Fruit fly (Drosophila melanogaster): Measurements from ENCODE around the gene spel1.

- TF ChIP-seq CG11762 (GFP tag; optimal IDR thresholded peaks at IDR 0.05; ENCODE audit: insufficient read depth) (no peak), OdsH (GFP tag; optimal IDR thresholded peaks at IDR 0.05) (no peak), Eip75B (GFP tag; optimal IDR thresholded peaks at IDR 0.05) (no peak)
Measured at dm6 chr2L:14372254-14372717, 10.4 kb downstream of the spel1 start.

Data from whole organism, prepupa.